Comparison of ENCODE assay signal across 1 fruit fly cellular context in genomic region chr3R:14736674-14737073, dm6.
TF ChIP-seq lines count a peak whose summit lies in the region.

No protein-coding gene starts in this region.

TF ChIP-seq in whole organism, embryonic, 481 proteins besides CTCF, POLR2A, EP300 and RAD21 (continued from another document):
- TF ChIP-seq ci (GFP tag; IDR thresholded peaks at IDR 0.05; lab: Robert Waterston, UW) (peak; percentile 50; the same call in 1 of the 3 replicates), CG10321 (GFP tag; IDR thresholded peaks at IDR 0.05; lab: Robert Waterston, UW) (no peak), Dp (GFP tag; optimal IDR thresholded peaks at IDR 0.05; lab: Kevin White, UChicago) (no peak), crol (GFP tag; IDR thresholded peaks at IDR 0.05; lab: Robert Waterston, UW) (peak; percentile 88), pan (optimal IDR thresholded peaks at IDR 0.05; lab: Kevin White, UChicago) (no peak), pan (GFP tag; optimal IDR thresholded peaks at IDR 0.05 in 1 of 2, IDR thresholded peaks at IDR 0.05 in 1 of 2) (peak in 1 of 2 experiments; percentile 7), B-H1 (GFP tag; IDR thresholded peaks at IDR 0.05; lab: Robert Waterston, UW) (no peak), CG15269 (tag; optimal IDR thresholded peaks at IDR 0.05; lab: Kevin White, UChicago) (no peak), Blimp-1 (GFP tag; optimal IDR thresholded peaks at IDR 0.05; lab: Kevin White, UChicago) (peak; percentile 35), ken (GFP tag; IDR thresholded peaks at IDR 0.05; lab: Robert Waterston, UW) (0 out of 3 replicates have a peak, but pooled peaks have one; percentile 12), lola (GFP tag; optimal IDR thresholded peaks at IDR 0.05; lab: Kevin White, UChicago) (no peak), exex (tag; optimal IDR thresholded peaks at IDR 0.05; lab: Kevin White, UChicago) (no peak), Med (GFP tag; lab: Kevin White, UChicago) (peak; percentile 76)
